Worm (Caenorhabditis elegans) whole organism, mixed stage, embryonic: ENCODE data around the gene daf-19.

Experiments used
- ces-1 ChIP-seq: fragments of 150-350 bp; optimal IDR thresholded peaks from 2 replicates; lab custom pipeline; 2014; ENCODE audit warnings: missing biosample characterization, missing genetic modification reagents, missing genetic modification characterization
- flh-1 ChIP-seq: fragments of 200-800 bp; sonication (Bioruptor generic); optimal IDR thresholded peaks from 2 replicates; lab custom pipeline; 2018; ENCODE audit warnings: mild to moderate bottlenecking, missing genetic modification characterization, moderate library complexity, missing compliant biosample characterization
- lsy-2 ChIP-seq: fragments of 150-350 bp; optimal IDR thresholded peaks from 2 replicates; lab custom pipeline; 2014; ENCODE audit warnings: missing biosample characterization, missing genetic modification characterization
- mep-1 ChIP-seq: fragments of 150-350 bp; optimal IDR thresholded peaks from 2 replicates; lab custom pipeline; 2017; ENCODE audit warnings: missing biosample characterization, missing genetic modification reagents, missing genetic modification characterization, inconsistent platforms
- nhr-237 ChIP-seq: fragments of 150-350 bp; optimal IDR thresholded peaks from 2 replicates; lab custom pipeline; 2014; ENCODE audit warnings: missing biosample characterization, missing genetic modification characterization
- nhr-28 ChIP-seq: fragments of 150-350 bp; optimal IDR thresholded peaks from 2 replicates; lab custom pipeline; 2014; ENCODE audit warnings: missing biosample characterization, missing genetic modification characterization
- nhr-76 ChIP-seq: sonication (generic microtip); optimal IDR thresholded peaks from 2 replicates; lab custom pipeline; 2017; ENCODE audit warnings: missing biosample characterization, missing genetic modification characterization
- pha-4 ChIP-seq: fragments of 150-350 bp; optimal IDR thresholded peaks from 2 replicates; lab custom pipeline; 2018; ENCODE audit warnings: missing biosample characterization, missing genetic modification reagents, missing genetic modification characterization
- unc-120 ChIP-seq: sonication (generic microtip); optimal IDR thresholded peaks from 2 replicates; lab custom pipeline; 2017; ENCODE audit warnings: missing genetic modification characterization, missing compliant biosample characterization; ENCODE audit not compliant: poor library complexity, severe bottlenecking
- unc-39 ChIP-seq: fragments of 150-350 bp; optimal IDR thresholded peaks from 2 replicates; lab custom pipeline; 2014; ENCODE audit warnings: missing biosample characterization, missing genetic modification characterization
- ztf-11 ChIP-seq: fragments of 150-350 bp; optimal IDR thresholded peaks from 2 replicates; lab custom pipeline; 2014; ENCODE audit warnings: missing biosample characterization, missing genetic modification characterization

DNA sequence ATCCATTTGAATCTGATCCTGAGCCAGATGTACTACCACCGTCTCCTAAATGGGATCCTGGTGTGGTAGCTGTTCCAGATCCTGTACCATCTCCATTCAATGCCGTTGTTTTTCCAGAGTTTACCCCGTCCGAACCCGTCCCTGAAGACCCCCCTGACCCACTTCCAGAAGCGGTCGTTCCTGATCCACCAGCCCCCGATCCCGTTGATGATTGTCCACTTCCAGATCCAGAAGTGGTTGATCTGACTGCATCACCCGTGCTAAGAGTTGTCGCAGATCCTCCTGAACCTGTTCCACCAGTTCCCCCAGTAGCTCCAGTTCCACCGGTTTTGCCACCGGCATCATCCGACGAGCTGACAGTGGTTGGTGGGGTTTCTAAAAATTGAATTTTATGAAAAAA lies 52.5 kb downstream of the daf-19 start:
- TF ChIP-seq ces-1 (GFP tag; lab: Kevin White, UChicago) = no peak
- TF ChIP-seq nhr-237 (tag; lab: Kevin White, UChicago) = no peak
- no peak for TF ChIP-seq unc-120 (tag; lab: Kevin White, UChicago)
- no peak for TF ChIP-seq flh-1
- TF ChIP-seq nhr-76 (tag; lab: Kevin White, UChicago) = no peak
- no peak for TF ChIP-seq lsy-2 (tag; lab: Kevin White, UChicago)
- no peak for TF ChIP-seq mep-1 (tag; lab: Kevin White, UChicago)
- no peak for TF ChIP-seq unc-39 (tag; lab: Kevin White, UChicago)
- TF ChIP-seq ztf-11 (tag; lab: Kevin White, UChicago) = no peak
- TF ChIP-seq nhr-28 (tag; lab: Kevin White, UChicago) = no peak
- no peak for TF ChIP-seq pha-4 (tag; lab: Kevin White, UChicago)
